Worm (Caenorhabditis elegans) whole organism, L4 larva: Measurements from ENCODE around the gene vrk-1.

Source experiments
- R02D3.7 ChIP-seq: fragments of 150-350 bp; sonication (generic microtip); optimal IDR thresholded peaks from 3 replicates; lab custom pipeline; 2014; ENCODE audit warnings: missing biosample characterization, missing genetic modification characterization
- ama-1 ChIP-seq: fragments of 150-350 bp; optimal IDR thresholded peaks from 2 replicates; lab custom pipeline; 2014; ENCODE audit warnings: inconsistent platforms, mixed read lengths
- daf-12 ChIP-seq: fragments of 150-350 bp; optimal IDR thresholded peaks from 2 replicates; lab custom pipeline; 2014; ENCODE audit warnings: missing biosample characterization, missing genetic modification reagents, missing genetic modification characterization
- lin-15B ChIP-seq: fragments of 150-350 bp; sonication (generic microtip); optimal IDR thresholded peaks from 3 replicates; lab custom pipeline; 2014; ENCODE audit warnings: missing biosample characterization, missing genetic modification characterization
- lir-3 ChIP-seq: sonication (generic microtip); optimal IDR thresholded peaks from 2 replicates; lab custom pipeline; 2016; ENCODE audit warnings: mild to moderate bottlenecking, missing genetic modification characterization, missing compliant biosample characterization
- nhr-28 ChIP-seq: fragments of 150-350 bp; optimal IDR thresholded peaks from 2 replicates; lab custom pipeline; 2014; ENCODE audit warnings: missing biosample characterization, missing genetic modification characterization
- nhr-48 ChIP-seq: sonication (generic microtip); optimal IDR thresholded peaks from 2 replicates; lab custom pipeline; 2016; ENCODE audit warnings: mild to moderate bottlenecking, missing genetic modification characterization, missing compliant biosample characterization
- skn-1 ChIP-seq: fragments of 150-350 bp; optimal IDR thresholded peaks from 2 replicates; lab custom pipeline; 2014; ENCODE audit warnings: missing biosample characterization, missing genetic modification characterization
- snpc-4 ChIP-seq: fragments of 150-350 bp; optimal IDR thresholded peaks from 2 replicates; lab custom pipeline; 2014; ENCODE audit warnings: missing biosample characterization, missing genetic modification characterization
- spr-3 ChIP-seq: fragments of 200-800 bp; sonication (Bioruptor generic); optimal IDR thresholded peaks from 2 replicates; lab custom pipeline; 2018; ENCODE audit warnings: mild to moderate bottlenecking, missing genetic modification characterization, missing compliant biosample characterization
- unc-62 ChIP-seq, 3 experiments: fragments of 150-350 bp in 1 of 3; sonication (generic microtip); optimal IDR thresholded peaks in 2 of 3; peaks in 1 of 3; 1 replicate in 1 of 3; 2 replicates in 2 of 3; lab custom pipeline; 2014 to 2017; ENCODE audit warnings: missing biosample characterization in 3 of 3, missing genetic modification characterization in 3 of 3, missing genetic modification reagents in 3 of 3, missing genotype in 1 of 3
- zfp-2 ChIP-seq: sonication (generic microtip); optimal IDR thresholded peaks from 2 replicates; lab custom pipeline; 2016; ENCODE audit warnings: mild to moderate bottlenecking, missing genetic modification characterization, missing compliant biosample characterization

ce11 chrII:5933133-5933532 lies 11.4 kb downstream of the vrk-1 start:
- TF ChIP-seq ama-1 (lab: Kevin White, UChicago): no peak
- no peak for TF ChIP-seq daf-12 (tag; lab: Kevin White, UChicago)
- TF ChIP-seq zfp-2 (tag; lab: Kevin White, UChicago): no peak
- no peak for TF ChIP-seq skn-1 (tag; lab: Kevin White, UChicago)
- no peak for TF ChIP-seq snpc-4 (tag; lab: Kevin White, UChicago)
- no peak for TF ChIP-seq R02D3.7 (tag; lab: Kevin White, UChicago)
- TF ChIP-seq unc-62 (GFP tag; optimal IDR thresholded peaks at IDR 0.05 in 1 of 2; lab: Kevin White, UChicago): peak in 1 of 2 experiments; percentile 46
- TF ChIP-seq unc-62 (tag; optimal IDR thresholded peaks at IDR 0.05; lab: Kevin White, UChicago): no peak
- no peak for TF ChIP-seq nhr-48
- no peak for TF ChIP-seq lin-15B (tag; lab: Kevin White, UChicago)
- no peak for TF ChIP-seq lir-3
- no peak for TF ChIP-seq spr-3
- TF ChIP-seq nhr-28 (tag; lab: Kevin White, UChicago): no peak
